Fruit fly (Drosophila melanogaster): ENCODE data around the gene Acsx3.

DNA sequence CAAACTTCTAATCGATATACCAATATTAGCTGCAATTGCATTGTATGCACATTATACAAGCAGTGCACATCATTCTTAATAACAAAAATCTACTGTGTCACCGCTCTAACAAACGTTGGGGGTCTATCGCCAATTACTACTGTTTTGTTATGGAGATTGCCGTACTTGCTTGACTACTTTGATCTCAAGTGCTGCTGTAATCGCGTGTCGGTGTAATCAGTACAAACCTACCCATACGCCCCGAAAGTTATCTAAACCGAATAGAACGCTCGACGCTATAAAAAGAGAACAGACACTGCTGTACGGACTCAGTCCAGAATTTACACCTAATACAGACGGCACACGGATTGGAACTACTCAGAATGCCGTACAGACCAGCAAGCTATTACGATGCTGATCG lies at the start of gene Acsx3:
- TF ChIP-seq CG8478 (optimal IDR thresholded peaks at IDR 0.05): no peak
- no peak for TF ChIP-seq psq (optimal IDR thresholded peaks at IDR 0.05)
- TF ChIP-seq pan (optimal IDR thresholded peaks at IDR 0.05): no peak
- TF ChIP-seq usp (GFP tag; optimal IDR thresholded peaks at IDR 0.05): no peak
- TF ChIP-seq Dll (optimal IDR thresholded peaks at IDR 0.05): no peak
- no peak for TF ChIP-seq EcR (GFP tag; optimal IDR thresholded peaks at IDR 0.05)
